Fruit fly (Drosophila melanogaster): ENCODE measurements around the gene CG43931.
A peak's percentile ranks its signal among the peaks of the same experiment; 100 is the strongest.

Gene CG43931

DNA sequence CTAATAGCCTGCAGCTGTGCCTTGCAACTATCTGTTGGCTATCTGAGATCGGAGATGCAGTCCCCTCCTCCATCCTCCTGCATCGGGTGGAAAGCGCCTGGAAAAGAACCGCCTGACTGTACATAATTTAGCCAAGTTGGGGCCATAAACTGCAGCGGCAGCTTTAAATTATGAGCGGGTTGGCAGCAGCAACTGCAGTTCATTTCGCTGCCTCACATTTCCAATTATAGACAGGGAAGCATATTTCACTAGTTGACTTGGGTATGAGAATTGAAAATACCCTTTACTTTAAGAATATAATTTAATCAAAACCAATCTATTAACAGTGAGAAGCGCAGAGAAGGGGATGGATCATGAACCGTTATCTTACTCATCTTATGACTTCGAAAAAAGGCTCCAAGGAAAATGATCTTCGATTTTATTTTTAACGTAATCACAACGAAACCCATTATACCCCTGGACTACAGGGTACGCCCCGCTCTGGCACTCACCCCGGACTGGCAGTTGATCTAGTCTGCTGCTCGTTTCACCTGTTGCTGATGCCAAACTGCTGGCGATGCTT, 25.8 kb downstream of the CG43931 start:
- TF ChIP-seq Gug (GFP tag; IDR thresholded peaks at IDR 0.05) (peak; percentile 56), CG6163 (GFP tag; IDR thresholded peaks at IDR 0.05) (peak; percentile 85), CG7368 (GFP tag; optimal IDR thresholded peaks at IDR 0.05) (peak; percentile 55), vri (GFP tag; optimal IDR thresholded peaks at IDR 0.05) (no peak), fd59A (GFP tag; optimal IDR thresholded peaks at IDR 0.05) (peak; percentile 83), CG15336 (GFP tag; IDR thresholded peaks at IDR 0.05) (peak; percentile 88), OdsH (GFP tag; optimal IDR thresholded peaks at IDR 0.05) (peak; percentile 83), CG6276 (GFP tag; optimal IDR thresholded peaks at IDR 0.05) (peak; percentile 81), CG11294 (GFP tag; IDR thresholded peaks at IDR 0.05) (peak; percentile 51; the same call in 1 of the 2 replicates), topi (GFP tag; optimal IDR thresholded peaks at IDR 0.05) (peak; percentile 53), CG1621 (tag; optimal IDR thresholded peaks at IDR 0.05) (peak; percentile 75), CG32006 (GFP tag; optimal IDR thresholded peaks at IDR 0.05) (peak; percentile 91), dsx (GFP tag; optimal IDR thresholded peaks at IDR 0.05; ENCODE audit: poor library complexity, severe bottlenecking) (peak; percentile 85), eg (GFP tag; IDR thresholded peaks at IDR 0.05) (peak; percentile 70; the same call in 1 of the 3 replicates), Eip75B (GFP tag; optimal IDR thresholded peaks at IDR 0.05) (peak; percentile 79), CG8632 (GFP tag; optimal IDR thresholded peaks at IDR 0.05) (peak; percentile 65), CG16779 (tag; optimal IDR thresholded peaks at IDR 0.05) (peak; percentile 55), Hr4 (GFP tag; optimal IDR thresholded peaks at IDR 0.05) (peak; percentile 84), Lpt (GFP tag; optimal IDR thresholded peaks at IDR 0.05) (peak; percentile 81), acj6 (GFP tag; optimal IDR thresholded peaks at IDR 0.05) (peak; percentile 84), Ets96B (tag; optimal IDR thresholded peaks at IDR 0.05) (peak; percentile 92), CG10631 (GFP tag; optimal IDR thresholded peaks at IDR 0.05) (peak; percentile 80), Eip78C (GFP tag) (peak; percentile 95), ss (GFP tag; optimal IDR thresholded peaks at IDR 0.05) (peak; percentile 83 to 88), fd85E (GFP tag; optimal IDR thresholded peaks at IDR 0.05) (no peak), CG11902 (GFP tag; optimal IDR thresholded peaks at IDR 0.05) (peak; percentile 16), Smox (GFP tag; optimal IDR thresholded peaks at IDR 0.05) (peak; percentile 3), CG11762 (GFP tag; optimal IDR thresholded peaks at IDR 0.05; ENCODE audit: insufficient read depth) (peak; percentile 67), esn (GFP tag; optimal IDR thresholded peaks at IDR 0.05) (peak; percentile 43), Sox14 (GFP tag; optimal IDR thresholded peaks at IDR 0.05) (peak; percentile 84), pdm3 (GFP tag; optimal IDR thresholded peaks at IDR 0.05) (peak; percentile 82), CG3919 (GFP tag; optimal IDR thresholded peaks at IDR 0.05) (peak; percentile 88), cyc (GFP tag; optimal IDR thresholded peaks at IDR 0.05) (peak; percentile 40), Met (GFP tag; optimal IDR thresholded peaks at IDR 0.05) (peak; percentile 60), CG9139 (GFP tag; optimal IDR thresholded peaks at IDR 0.05) (peak; percentile 70), CG10669 (GFP tag; optimal IDR thresholded peaks at IDR 0.05) (peak; percentile 86), Hr39 (GFP tag; optimal IDR thresholded peaks at IDR 0.05) (peak; percentile 48), Eip93F (GFP tag; optimal IDR thresholded peaks at IDR 0.05) (no peak), CG4318 (GFP tag; optimal IDR thresholded peaks at IDR 0.05) (peak; percentile 76), CG6808 (GFP tag; optimal IDR thresholded peaks at IDR 0.05) (peak; percentile 87), dac (GFP tag; optimal IDR thresholded peaks at IDR 0.05) (peak; percentile 51), Sox102F (GFP tag; optimal IDR thresholded peaks at IDR 0.05) (peak; percentile 43), salr (GFP tag; optimal IDR thresholded peaks at IDR 0.05) (peak; percentile 79 to 81), CG34406 (GFP tag; optimal IDR thresholded peaks at IDR 0.05) (peak; percentile 47), achi (GFP tag; optimal IDR thresholded peaks at IDR 0.05) (peak; percentile 84), spab (GFP tag; optimal IDR thresholded peaks at IDR 0.05) (peak; percentile 85), Hr38 (GFP tag; optimal IDR thresholded peaks at IDR 0.05) (no peak), CG3032 (tag; optimal IDR thresholded peaks at IDR 0.05) (peak; percentile 89), lz (GFP tag; optimal IDR thresholded peaks at IDR 0.05) (peak; percentile 40), svp (GFP tag) (peak; percentile 63), Ets21C (GFP tag; optimal IDR thresholded peaks at IDR 0.05) (peak; percentile 4)
